3 fruit fly cellular contexts compared by ENCODE assay signal in genomic region chr3R:16223252-16224037, dm6.
TF ChIP-seq lines count a peak whose summit lies in the region.

No protein-coding gene starts in this region.

TF ChIP-seq in whole organism, embryonic, 481 proteins besides CTCF, POLR2A, EP300 and RAD21 (continued from another document and continues in another):
- TF ChIP-seq CG17361 (GFP tag; IDR thresholded peaks at IDR 0.05; lab: Robert Waterston, UW) (no peak), exex (tag; optimal IDR thresholded peaks at IDR 0.05; lab: Kevin White, UChicago) (no peak), Spps (tag; optimal IDR thresholded peaks at IDR 0.05; lab: Kevin White, UChicago) (no peak), CG2875 (GFP tag; optimal IDR thresholded peaks at IDR 0.05; lab: Kevin White, UChicago) (no peak), CG32767 (GFP tag; IDR thresholded peaks at IDR 0.05; lab: Robert Waterston, UW) (no peak), CG7357 (GFP tag; IDR thresholded peaks at IDR 0.05; lab: Robert Waterston, UW) (no peak), CG8281 (tag; optimal IDR thresholded peaks at IDR 0.05; lab: Kevin White, UChicago) (no peak), dmrt11E (tag; optimal IDR thresholded peaks at IDR 0.05; lab: Kevin White, UChicago) (no peak), CG9876 (GFP tag; optimal IDR thresholded peaks at IDR 0.05; lab: Kevin White, UChicago) (no peak), CG32772 (GFP tag; IDR thresholded peaks at IDR 0.05; lab: Robert Waterston, UW) (peak; percentile 38; the same call in 1 of the 2 replicates), CG17802 (tag; optimal IDR thresholded peaks at IDR 0.05; lab: Kevin White, UChicago) (no peak), CG11456 (GFP tag; IDR thresholded peaks at IDR 0.05; lab: Robert Waterston, UW) (no peak), Bteb2 (GFP tag; optimal IDR thresholded peaks at IDR 0.05; lab: Kevin White, UChicago) (no peak), Hr51 (GFP tag; optimal IDR thresholded peaks at IDR 0.05; lab: Kevin White, UChicago) (peak in 1 of 2 experiments; percentile 65), fd64A (GFP tag; optimal IDR thresholded peaks at IDR 0.05; lab: Kevin White, UChicago) (no peak), D19A (tag; optimal IDR thresholded peaks at IDR 0.05; lab: Kevin White, UChicago) (peak; percentile 33), CG3847 (GFP tag; IDR thresholded peaks at IDR 0.05; lab: Robert Waterston, UW) (no peak), CG8478 (optimal IDR thresholded peaks at IDR 0.05; lab: Kevin White, UChicago) (no peak), ase (GFP tag; IDR thresholded peaks at IDR 0.05; lab: Robert Waterston, UW) (no peak), MESR4 (GFP tag; optimal IDR thresholded peaks at IDR 0.05; lab: Kevin White, UChicago) (no peak), CG16779 (GFP tag; IDR thresholded peaks at IDR 0.05; lab: Robert Waterston, UW) (0 out of 2 replicates have a peak, but pooled peaks have one; percentile 35), scrt (GFP tag; optimal IDR thresholded peaks at IDR 0.05; lab: Kevin White, UChicago) (no peak), sob (GFP tag; IDR thresholded peaks at IDR 0.05; lab: Robert Waterston, UW) (no peak), ttk (GFP tag; IDR thresholded peaks at IDR 0.05; lab: Robert Waterston, UW) (no peak; the same call in 1 of the 2 replicates), PHDP (tag; optimal IDR thresholded peaks at IDR 0.05; lab: Kevin White, UChicago) (peak; percentile 30), CG12219 (GFP tag; optimal IDR thresholded peaks at IDR 0.05; lab: Kevin White, UChicago) (no peak), Asciz (GFP tag; optimal IDR thresholded peaks at IDR 0.05; lab: Kevin White, UChicago) (peak; percentile 10), zf30C (GFP tag; optimal IDR thresholded peaks at IDR 0.05; lab: Kevin White, UChicago) (peak; percentile 21), dimm (GFP tag; IDR thresholded peaks at IDR 0.05; lab: Robert Waterston, UW) (no peak), zfh2 (GFP tag; optimal IDR thresholded peaks at IDR 0.05; lab: Kevin White, UChicago) (no peak), otp (GFP tag; IDR thresholded peaks at IDR 0.05; lab: Robert Waterston, UW) (peak; percentile 56; the same call in 1 of the 3 replicates), Nf-YB (GFP tag; optimal IDR thresholded peaks at IDR 0.05; lab: Kevin White, UChicago) (no peak), rib (GFP tag; IDR thresholded peaks at IDR 0.05; lab: Robert Waterston, UW) (no peak), CG10209 (GFP tag; optimal IDR thresholded peaks at IDR 0.05; lab: Kevin White, UChicago) (no peak), CG6683 (GFP tag; optimal IDR thresholded peaks at IDR 0.05; lab: Kevin White, UChicago) (no peak), Neu2 (GFP tag; optimal IDR thresholded peaks at IDR 0.05; lab: Kevin White, UChicago; ENCODE audit: borderline replicate concordance) (no peak), HLHmδ (GFP tag; optimal IDR thresholded peaks at IDR 0.05; lab: Kevin White, UChicago) (no peak), chinmo (GFP tag; IDR thresholded peaks at IDR 0.05; lab: Robert Waterston, UW; ENCODE audit: partially characterized antibody) (peak; percentile 89), bab2 (GFP tag; optimal IDR thresholded peaks at IDR 0.05; lab: Kevin White, UChicago) (no peak), ro (GFP tag; IDR thresholded peaks at IDR 0.05; lab: Robert Waterston, UW) (no peak), mirr (GFP tag; optimal IDR thresholded peaks at IDR 0.05; lab: Kevin White, UChicago) (peak; percentile 55), dan (GFP tag; IDR thresholded peaks at IDR 0.05; lab: Robert Waterston, UW) (no peak), CG15696 (tag; optimal IDR thresholded peaks at IDR 0.05; lab: Kevin White, UChicago) (no peak), sr (GFP tag; IDR thresholded peaks at IDR 0.05; lab: Robert Waterston, UW) (0 out of 3 replicates have a peak, but pooled peaks have one; percentile 39), crp (GFP tag; optimal IDR thresholded peaks at IDR 0.05; lab: Kevin White, UChicago) (no peak)

TF ChIP-seq in whole organism, prepupa, 60 proteins besides CTCF, POLR2A, EP300 and RAD21 (continued from another document):
- peak; percentile 16; the same call in 1 of the 3 replicates for TF ChIP-seq CG6163 (GFP tag; IDR thresholded peaks at IDR 0.05; lab: Robert Waterston, UW)
- TF ChIP-seq Eip93F (GFP tag; optimal IDR thresholded peaks at IDR 0.05; lab: Kevin White, UChicago): no peak
- peak; percentile 73 for TF ChIP-seq achi (GFP tag; optimal IDR thresholded peaks at IDR 0.05; lab: Kevin White, UChicago)
- TF ChIP-seq Ets21C (GFP tag; optimal IDR thresholded peaks at IDR 0.05; lab: Kevin White, UChicago): no peak
- peak; percentile 2 for TF ChIP-seq CG7368 (GFP tag; optimal IDR thresholded peaks at IDR 0.05; lab: Kevin White, UChicago)
- TF ChIP-seq acj6 (GFP tag; optimal IDR thresholded peaks at IDR 0.05; lab: Kevin White, UChicago): peak; percentile 63
- TF ChIP-seq CG6854 (GFP tag; optimal IDR thresholded peaks at IDR 0.05; lab: Kevin White, UChicago): no peak
- peak; percentile 3 for TF ChIP-seq lz (GFP tag; optimal IDR thresholded peaks at IDR 0.05; lab: Kevin White, UChicago)
- peak in 1 of 2 experiments; percentile 89 for TF ChIP-seq salr (GFP tag; optimal IDR thresholded peaks at IDR 0.05; lab: Kevin White, UChicago)
- no peak for TF ChIP-seq CG11294 (GFP tag; IDR thresholded peaks at IDR 0.05; lab: Robert Waterston, UW)
- no peak for TF ChIP-seq Sox102F (GFP tag; optimal IDR thresholded peaks at IDR 0.05; lab: Kevin White, UChicago)
- TF ChIP-seq esn (GFP tag; optimal IDR thresholded peaks at IDR 0.05; lab: Kevin White, UChicago): peak; percentile 28
- TF ChIP-seq OdsH (GFP tag; optimal IDR thresholded peaks at IDR 0.05; lab: Kevin White, UChicago): peak; percentile 70
- TF ChIP-seq Hr38 (GFP tag; optimal IDR thresholded peaks at IDR 0.05; lab: Kevin White, UChicago): no peak
- TF ChIP-seq Met (GFP tag; optimal IDR thresholded peaks at IDR 0.05; lab: Kevin White, UChicago): peak; percentile 51
- TF ChIP-seq Eip78C (GFP tag; lab: Kevin White, UChicago): peak; percentile 90
- no peak for TF ChIP-seq Gug (GFP tag; IDR thresholded peaks at IDR 0.05; lab: Robert Waterston, UW)
- TF ChIP-seq dac (GFP tag; optimal IDR thresholded peaks at IDR 0.05; lab: Kevin White, UChicago): peak; percentile 69
- no peak for TF ChIP-seq Sox15 (GFP tag; optimal IDR thresholded peaks at IDR 0.05; lab: Kevin White, UChicago)
- peak; percentile 91 for TF ChIP-seq CG32006 (GFP tag; optimal IDR thresholded peaks at IDR 0.05; lab: Kevin White, UChicago)
- peak; percentile 61 for TF ChIP-seq CG8632 (GFP tag; optimal IDR thresholded peaks at IDR 0.05; lab: Kevin White, UChicago)
- TF ChIP-seq Eip75B (GFP tag; optimal IDR thresholded peaks at IDR 0.05; lab: Kevin White, UChicago): peak; percentile 60
- TF ChIP-seq CG11902 (GFP tag; optimal IDR thresholded peaks at IDR 0.05; lab: Kevin White, UChicago): no peak
- TF ChIP-seq Ets96B (tag; optimal IDR thresholded peaks at IDR 0.05; lab: Kevin White, UChicago): peak; percentile 92
- TF ChIP-seq CG8319 (GFP tag; optimal IDR thresholded peaks at IDR 0.05; lab: Kevin White, UChicago): no peak
- peak; percentile 65 for TF ChIP-seq net (GFP tag; optimal IDR thresholded peaks at IDR 0.05; lab: Kevin White, UChicago)
- no peak for TF ChIP-seq vri (GFP tag; optimal IDR thresholded peaks at IDR 0.05; lab: Kevin White, UChicago)
- peak; percentile 70 for TF ChIP-seq CG16779 (tag; optimal IDR thresholded peaks at IDR 0.05; lab: Kevin White, UChicago)
- TF ChIP-seq fd59A (GFP tag; optimal IDR thresholded peaks at IDR 0.05; lab: Kevin White, UChicago): no peak
- TF ChIP-seq dsx (GFP tag; optimal IDR thresholded peaks at IDR 0.05; lab: Kevin White, UChicago; ENCODE audit: poor library complexity, severe bottlenecking): peak; percentile 71
- TF ChIP-seq fd85E (GFP tag; optimal IDR thresholded peaks at IDR 0.05; lab: Kevin White, UChicago): no peak
- no peak for TF ChIP-seq CG8119 (GFP tag; IDR thresholded peaks at IDR 0.05; lab: Robert Waterston, UW)
- TF ChIP-seq CG31627 (GFP tag; optimal IDR thresholded peaks at IDR 0.05; lab: Kevin White, UChicago): peak; percentile 4
- TF ChIP-seq svp (GFP tag; lab: Kevin White, UChicago): peak; percentile 74
- TF ChIP-seq CG3919 (GFP tag; optimal IDR thresholded peaks at IDR 0.05; lab: Kevin White, UChicago): peak; percentile 74
- peak; percentile 39 for TF ChIP-seq CG9139 (GFP tag; optimal IDR thresholded peaks at IDR 0.05; lab: Kevin White, UChicago)
- no peak for TF ChIP-seq CG34406 (GFP tag; optimal IDR thresholded peaks at IDR 0.05; lab: Kevin White, UChicago)
TF ChIP-seq in whole organism, prepupa: peak in this region for 40.

TF ChIP-seq in whole organism, wandering third instar larva, 38 proteins besides CTCF, POLR2A, EP300 and RAD21 (continued from another document):
- no peak for TF ChIP-seq sage (GFP tag; optimal IDR thresholded peaks at IDR 0.05; lab: Kevin White, UChicago)
- peak; percentile 28 for TF ChIP-seq OdsH (GFP tag; optimal IDR thresholded peaks at IDR 0.05; lab: Kevin White, UChicago)
- no peak for TF ChIP-seq jim (GFP tag; optimal IDR thresholded peaks at IDR 0.05; lab: Kevin White, UChicago)
- TF ChIP-seq Dif (GFP tag; optimal IDR thresholded peaks at IDR 0.05; lab: Kevin White, UChicago; ENCODE audit: partially characterized antibody): no peak
- no peak for TF ChIP-seq CG9705 (GFP tag; optimal IDR thresholded peaks at IDR 0.05; lab: Kevin White, UChicago)
- TF ChIP-seq Hr83 (GFP tag; optimal IDR thresholded peaks at IDR 0.05; lab: Kevin White, UChicago; ENCODE audit: poor library complexity, severe bottlenecking): no peak
- no peak for TF ChIP-seq Vsx2 (GFP tag; optimal IDR thresholded peaks at IDR 0.05; lab: Kevin White, UChicago; ENCODE audit: partially characterized antibody)
